Worm (Caenorhabditis elegans) whole organism, L1 larva: ENCODE results near the gene aat-2.

Source experiments
- Y116A8C.19 ChIP-seq: sonication (generic microtip); optimal IDR thresholded peaks from 2 replicates; lab custom pipeline; 2016; ENCODE audit warnings: missing compliant biosample characterization, missing genetic modification characterization, borderline replicate concordance
- aha-1 ChIP-seq: fragments of 150-350 bp; optimal IDR thresholded peaks from 2 replicates; lab custom pipeline; 2014; ENCODE audit warnings: missing biosample characterization, missing genetic modification characterization
- alr-1 ChIP-seq: fragments of 200-800 bp; sonication (Bioruptor generic); optimal IDR thresholded peaks from 2 replicates; lab custom pipeline; 2018; ENCODE audit warnings: borderline replicate concordance, mild to moderate bottlenecking, missing genetic modification characterization, missing compliant biosample characterization
- blmp-1 ChIP-seq: fragments of 150-350 bp; optimal IDR thresholded peaks from 2 replicates; lab custom pipeline; 2014; ENCODE audit warnings: missing biosample characterization, missing genetic modification characterization
- ceh-63 ChIP-seq: fragments of 200-800 bp; sonication (Bioruptor generic); optimal IDR thresholded peaks from 2 replicates; lab custom pipeline; 2018; ENCODE audit warnings: mild to moderate bottlenecking, missing genetic modification characterization, missing compliant biosample characterization
- ces-1 ChIP-seq: fragments of 150-350 bp; optimal IDR thresholded peaks from 2 replicates; lab custom pipeline; 2014; ENCODE audit warnings: missing biosample characterization, missing genetic modification reagents, missing genetic modification characterization
- dpl-1 ChIP-seq, 3 experiments: fragments of 150-350 bp in 2 of 3; sonication (generic microtip) in 1 of 3; optimal IDR thresholded peaks; 2 replicates each; lab custom pipeline; 2014 to 2017; ENCODE audit warnings: missing biosample characterization in 3 of 3, missing genetic modification characterization in 3 of 3, missing genetic modification reagents in 3 of 3
- efl-1 ChIP-seq, 4 experiments: fragments of 150-350 bp; optimal IDR thresholded peaks in 3 of 4; peaks in 1 of 4; 1 replicate in 1 of 4; 2 replicates in 3 of 4; lab custom pipeline; 2014; ENCODE audit warnings: missing biosample characterization in 2 of 4, missing genetic modification characterization in 2 of 4, missing genetic modification reagents in 2 of 4
- efl-3 ChIP-seq: fragments of 200-800 bp; sonication (Bioruptor generic); optimal IDR thresholded peaks from 2 replicates; lab custom pipeline; 2018; ENCODE audit warnings: mild to moderate bottlenecking, missing genetic modification characterization, missing compliant biosample characterization
- elt-2 ChIP-seq: sonication (generic microtip); optimal IDR thresholded peaks from 2 replicates; lab custom pipeline; 2016; ENCODE audit warnings: missing genetic modification characterization, mild to moderate bottlenecking, inconsistent platforms, missing compliant biosample characterization, missing genetic modification reagents
- elt-3 ChIP-seq, 6 experiments: fragments of 150-350 bp in 1 of 6; sonication (generic microtip); optimal IDR thresholded peaks; 2 replicates each; lab custom pipeline; 2017 to 2018; ENCODE audit warnings: missing biosample characterization in 6 of 6, missing genetic modification characterization in 6 of 6, inconsistent platforms in 1 of 6
- ets-5 ChIP-seq: fragments of 200-800 bp; sonication (Bioruptor generic); IDR thresholded peaks from 2 replicates; pipeline ENCODE4 v1.3.6; 2022; ENCODE audit warnings: missing genetic modification characterization, missing compliant biosample characterization
- fkh-10 ChIP-seq: sonication (generic microtip); optimal IDR thresholded peaks from 2 replicates; lab custom pipeline; 2017; ENCODE audit warnings: missing biosample characterization, missing genetic modification reagents, missing genetic modification characterization
- fos-1 ChIP-seq: fragments of 150-350 bp; optimal IDR thresholded peaks from 2 replicates; lab custom pipeline; 2014; ENCODE audit warnings: missing biosample characterization, missing genetic modification characterization
- hlh-17 ChIP-seq: fragments of 200-800 bp; sonication (Bioruptor generic); optimal IDR thresholded peaks from 2 replicates; lab custom pipeline; 2018; ENCODE audit warnings: missing genetic modification characterization, mild to moderate bottlenecking, missing compliant biosample characterization, moderate library complexity, borderline replicate concordance
- hlh-4 ChIP-seq: sonication (generic microtip); optimal IDR thresholded peaks from 2 replicates; lab custom pipeline; 2016; ENCODE audit warnings: mild to moderate bottlenecking, missing genetic modification characterization, missing compliant biosample characterization
- hpl-2 ChIP-seq: fragments of 150-350 bp; optimal IDR thresholded peaks from 2 replicates; lab custom pipeline; 2014; ENCODE audit warnings: missing biosample characterization, missing genetic modification reagents, missing genetic modification characterization
- isw-1 ChIP-seq: fragments of 200-800 bp; sonication (Bioruptor generic); IDR thresholded peaks from 2 replicates; pipeline ENCODE4 v1.3.6; 2022; ENCODE audit warnings: missing genetic modification characterization, missing compliant biosample characterization
- jun-1 ChIP-seq: fragments of 150-350 bp; optimal IDR thresholded peaks from 2 replicates; lab custom pipeline; 2014; ENCODE audit warnings: missing biosample characterization, missing genetic modification reagents, missing genetic modification characterization
- lin-13 ChIP-seq: fragments of 150-350 bp; optimal IDR thresholded peaks from 2 replicates; lab custom pipeline; 2014; ENCODE audit warnings: missing biosample characterization, missing genetic modification reagents, missing genetic modification characterization
- lin-14 ChIP-seq: fragments of 200-800 bp; sonication (Bioruptor generic); optimal IDR thresholded peaks from 2 replicates; lab custom pipeline; 2018; ENCODE audit warnings: mild to moderate bottlenecking, missing genetic modification characterization, moderate library complexity, missing compliant biosample characterization
- lin-35 ChIP-seq, 2 experiments: fragments of 150-350 bp; optimal IDR thresholded peaks; 2 replicates each; lab custom pipeline; 2014; ENCODE audit warnings: missing biosample characterization in 2 of 2, missing genetic modification characterization in 2 of 2, missing genetic modification reagents in 2 of 2
- lin-39 ChIP-seq: fragments of 150-350 bp; optimal IDR thresholded peaks from 2 replicates; lab custom pipeline; 2014; ENCODE audit warnings: missing biosample characterization, missing genetic modification reagents, missing genetic modification characterization
- lir-3 ChIP-seq: sonication (generic microtip); optimal IDR thresholded peaks from 2 replicates; lab custom pipeline; 2016; ENCODE audit warnings: mild to moderate bottlenecking, missing genetic modification characterization, moderate library complexity, missing compliant biosample characterization; ENCODE audit not compliant: poor library complexity
- lsy-2 ChIP-seq, 2 experiments: fragments of 150-350 bp; optimal IDR thresholded peaks; 2 replicates each; lab custom pipeline; 2014; ENCODE audit warnings: missing biosample characterization in 2 of 2, missing genetic modification characterization in 2 of 2
- mab-9 ChIP-seq: fragments of 200-800 bp; sonication (Bioruptor generic); IDR thresholded peaks from 2 replicates; pipeline ENCODE4 v1.3.6; 2022; ENCODE audit warnings: missing genetic modification reagents, missing genetic modification characterization, missing compliant biosample characterization
- mdl-1 ChIP-seq, 2 experiments: fragments of 150-350 bp; optimal IDR thresholded peaks; 2 replicates each; lab custom pipeline; 2014 to 2017; ENCODE audit warnings: missing biosample characterization in 2 of 2, missing genetic modification characterization in 2 of 2, inconsistent platforms in 1 of 2
- mep-1 ChIP-seq: fragments of 150-350 bp; optimal IDR thresholded peaks from 2 replicates; lab custom pipeline; 2014; ENCODE audit warnings: missing biosample characterization, missing genetic modification characterization
- nhr-11 ChIP-seq: fragments of 150-350 bp; optimal IDR thresholded peaks from 2 replicates; lab custom pipeline; 2014; ENCODE audit warnings: missing biosample characterization, missing genetic modification characterization
- nhr-28 ChIP-seq: fragments of 150-350 bp; optimal IDR thresholded peaks from 2 replicates; lab custom pipeline; 2014; ENCODE audit warnings: missing biosample characterization, missing genetic modification characterization
- nhr-47 ChIP-seq: sonication (generic microtip); optimal IDR thresholded peaks from 2 replicates; lab custom pipeline; 2016; ENCODE audit warnings: mild to moderate bottlenecking, missing genetic modification characterization, moderate library complexity, missing compliant biosample characterization
- nhr-84 ChIP-seq: sonication (generic microtip); optimal IDR thresholded peaks from 2 replicates; lab custom pipeline; 2017; ENCODE audit warnings: missing biosample characterization, missing genetic modification characterization
- pag-3 ChIP-seq: sonication (generic microtip); optimal IDR thresholded peaks from 2 replicates; lab custom pipeline; 2017; ENCODE audit warnings: missing genetic modification characterization, mild to moderate bottlenecking, missing compliant biosample characterization, antibody characterized with exemption, borderline replicate concordance; ENCODE audit not compliant: insufficient read depth
- pax-3 ChIP-seq: fragments of 200-800 bp; sonication (Bioruptor generic); optimal IDR thresholded peaks from 2 replicates; lab custom pipeline; 2018; ENCODE audit warnings: mild to moderate bottlenecking, missing genetic modification characterization, moderate library complexity, missing compliant biosample characterization
- rnt-1 ChIP-seq: sonication (generic microtip); optimal IDR thresholded peaks from 2 replicates; lab custom pipeline; 2016; ENCODE audit warnings: mild to moderate bottlenecking, missing genetic modification characterization, moderate library complexity, missing compliant biosample characterization
- skn-1 ChIP-seq: fragments of 150-350 bp; optimal IDR thresholded peaks from 2 replicates; lab custom pipeline; 2014; ENCODE audit warnings: missing biosample characterization, missing genetic modification characterization
- snpc-4 ChIP-seq: fragments of 150-350 bp; optimal IDR thresholded peaks from 2 replicates; lab custom pipeline; 2014; ENCODE audit warnings: missing biosample characterization, missing genetic modification characterization
- snu-23 ChIP-seq: sonication (generic microtip); optimal IDR thresholded peaks from 2 replicates; lab custom pipeline; 2016; ENCODE audit warnings: missing genetic modification characterization, missing compliant biosample characterization
- sptf-1 ChIP-seq: fragments of 150-350 bp; optimal IDR thresholded peaks from 2 replicates; lab custom pipeline; 2014; ENCODE audit warnings: missing biosample characterization, missing genetic modification characterization
- sup-37 ChIP-seq: fragments of 200-800 bp; sonication (Bioruptor generic); optimal IDR thresholded peaks from 2 replicates; lab custom pipeline; 2018; ENCODE audit warnings: mild to moderate bottlenecking, missing genetic modification characterization, missing compliant biosample characterization
- vab-15 ChIP-seq: sonication (generic microtip); optimal IDR thresholded peaks from 2 replicates; lab custom pipeline; 2017; ENCODE audit warnings: missing genotype, mild to moderate bottlenecking, missing genetic modification characterization, missing compliant biosample characterization
- zag-1 ChIP-seq: fragments of 150-350 bp; optimal IDR thresholded peaks from 2 replicates; lab custom pipeline; 2014; ENCODE audit warnings: missing biosample characterization, missing genetic modification characterization
- zip-4 ChIP-seq: fragments of 200-800 bp; sonication (Bioruptor generic); optimal IDR thresholded peaks from 2 replicates; lab custom pipeline; 2018; ENCODE audit warnings: mild to moderate bottlenecking, missing genetic modification characterization, moderate library complexity, missing compliant biosample characterization
- ztf-11 ChIP-seq, 2 experiments: sonication (generic microtip); optimal IDR thresholded peaks; 2 replicates each; lab custom pipeline; 2016 to 2017; ENCODE audit warnings: missing genetic modification characterization in 2 of 2, missing biosample characterization in 1 of 2, missing compliant biosample characterization in 1 of 2
- ztf-4 ChIP-seq: fragments of 150-350 bp; optimal IDR thresholded peaks from 2 replicates; lab custom pipeline; 2014; ENCODE audit warnings: missing biosample characterization, missing genetic modification characterization

The aat-2 gene

ce11 chrV:9220444-9220843, 25.7 kb downstream of the aat-2 start (continued):
- TF ChIP-seq fos-1 (peak; percentile 27), snu-23 (GFP tag; lab: Kevin White, UChicago) (peak; percentile 50), mab-9 (GFP tag; lab: Robert Waterston, UW) (no peak), elt-3 (tag; optimal IDR thresholded peaks at IDR 0.05; lab: Kevin White, UChicago) (no peak), snpc-4 (tag; lab: Kevin White, UChicago) (no peak), hlh-4 (no peak), rnt-1 (tag; lab: Kevin White, UChicago) (peak; percentile 33), lin-13 (GFP tag; lab: Kevin White, UChicago) (no peak), hpl-2 (GFP tag; lab: Kevin White, UChicago) (no peak), sptf-1 (tag; lab: Kevin White, UChicago) (no peak), sup-37 (no peak), zag-1 (tag; lab: Kevin White, UChicago) (no peak)

DNA sequence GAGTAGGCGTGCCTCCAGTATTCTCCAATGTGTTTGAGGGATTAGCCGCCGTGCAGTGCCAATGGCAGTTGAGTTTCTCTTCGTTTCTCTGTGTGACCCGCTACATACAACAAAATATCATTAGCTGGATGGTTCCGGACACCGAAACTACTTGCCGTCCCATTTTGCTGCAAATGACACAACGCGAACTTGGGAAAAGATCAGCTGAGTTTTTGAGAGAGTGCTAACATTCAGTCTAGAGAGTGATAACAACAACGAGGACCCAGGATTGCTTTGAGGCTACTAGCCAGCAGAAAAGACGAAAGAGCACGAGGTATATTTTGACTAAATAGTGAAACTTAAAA, 26.8 kb downstream of the aat-2 start:
- TF ChIP-seq efl-1 (optimal IDR thresholded peaks at IDR 0.05; lab: Kevin White, UChicago) (no peak), efl-1 (GFP tag; optimal IDR thresholded peaks at IDR 0.05 in 1 of 2; lab: Kevin White, UChicago) (peak in 1 of 2 experiments; percentile 90), zip-4 (GFP tag; lab: Kevin White, UChicago) (no peak), alr-1 (tag; lab: Kevin White, UChicago) (no peak)

DNA sequence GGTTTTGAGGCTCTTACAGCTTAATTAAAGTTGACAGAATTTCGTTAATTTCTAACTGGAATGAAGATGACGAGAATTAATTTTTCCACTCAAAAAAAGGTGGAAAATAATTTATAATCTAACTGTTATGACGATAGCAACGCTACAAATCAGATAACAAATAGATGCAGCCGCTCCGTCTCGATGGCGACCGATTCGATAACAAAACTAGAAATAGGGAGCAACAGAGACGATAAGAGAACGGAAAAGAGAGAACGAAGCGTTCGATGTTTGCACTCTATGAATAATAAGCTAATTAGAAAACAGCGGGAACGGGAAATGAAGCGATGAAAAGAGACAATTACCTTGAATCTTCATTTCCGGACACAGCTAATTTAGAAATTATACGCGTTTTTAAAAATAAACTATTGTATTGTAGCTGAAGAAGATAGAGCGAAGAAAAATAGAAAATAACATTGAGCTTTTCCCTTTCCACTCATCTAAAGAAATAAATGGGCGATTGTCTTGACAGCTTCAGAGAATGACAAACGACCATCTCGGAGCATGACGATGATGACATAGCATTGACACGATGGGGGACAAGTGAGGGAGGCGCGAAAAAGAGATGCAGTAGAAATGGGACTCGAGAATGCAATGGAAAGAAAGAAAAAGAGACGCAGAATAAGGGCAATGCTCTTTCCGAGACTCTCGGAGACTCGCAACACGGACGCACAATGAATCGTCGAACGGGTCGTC, 27.3 kb downstream of the aat-2 start:
- TF ChIP-seq hlh-17 (GFP tag; lab: Kevin White, UChicago) (no peak), mdl-1 (tag; optimal IDR thresholded peaks at IDR 0.05; lab: Kevin White, UChicago) (no peak), ces-1 (GFP tag; lab: Kevin White, UChicago) (no peak), nhr-84 (no peak), jun-1 (tag; lab: Kevin White, UChicago) (no peak), lsy-2 (tag; optimal IDR thresholded peaks at IDR 0.05; lab: Kevin White, UChicago) (peak in 1 of 2 experiments; percentile 6), mab-9 (GFP tag; lab: Robert Waterston, UW) (peak; percentile 45; the same call in 1 of the 2 replicates), lir-3 (no peak), pax-3 (no peak), efl-1 (optimal IDR thresholded peaks at IDR 0.05; lab: Kevin White, UChicago) (no peak), efl-1 (GFP tag; optimal IDR thresholded peaks at IDR 0.05 in 1 of 2; lab: Kevin White, UChicago) (no peak), elt-3 (tag; optimal IDR thresholded peaks at IDR 0.05; lab: Kevin White, UChicago) (no peak), snu-23 (GFP tag; lab: Kevin White, UChicago) (peak; percentile 8), ztf-11 (tag; optimal IDR thresholded peaks at IDR 0.05; lab: Kevin White, UChicago) (no peak), lin-35 (GFP tag; optimal IDR thresholded peaks at IDR 0.05; lab: Kevin White, UChicago) (peak in 1 of 2 experiments; percentile 17), ztf-4 (tag; lab: Kevin White, UChicago) (no peak), hpl-2 (GFP tag; lab: Kevin White, UChicago) (no peak), isw-1 (no peak; the same call in 1 of the 2 replicates), aha-1 (no peak), Y116A8C.19 (tag; lab: Kevin White, UChicago) (no peak), fkh-10 (GFP tag; lab: Kevin White, UChicago) (peak; percentile 35), blmp-1 (tag; lab: Kevin White, UChicago) (no peak), skn-1 (tag; lab: Kevin White, UChicago) (peak; percentile 22), lin-14 (GFP tag; lab: Kevin White, UChicago) (peak; percentile 86), pag-3 (tag; lab: Kevin White, UChicago) (no peak), elt-2 (tag; lab: Kevin White, UChicago) (peak; percentile 2), vab-15 (tag; lab: Kevin White, UChicago) (no peak), nhr-47 (peak; percentile 14), mep-1 (no peak), dpl-1 (GFP tag; optimal IDR thresholded peaks at IDR 0.05; lab: Kevin White, UChicago) (peak in 1 of 3 experiments; percentile 27), nhr-28 (tag; lab: Kevin White, UChicago) (no peak), nhr-11 (tag; lab: Kevin White, UChicago) (no peak), efl-3 (GFP tag; lab: Kevin White, UChicago) (no peak), lin-39 (tag; lab: Kevin White, UChicago) (no peak), ceh-63 (GFP tag; lab: Kevin White, UChicago) (no peak), ets-5 (no peak), alr-1 (tag; lab: Kevin White, UChicago) (no peak)
